Fruit fly (Drosophila melanogaster) whole organism: ENCODE data around the gene Srrm234.

Source experiments
- CG8478 ChIP-seq: fragments of >200 bp; optimal IDR thresholded peaks from 2 replicates; lab custom pipeline; 2018; ENCODE audit warnings: inconsistent platforms
- Dll ChIP-seq: fragments of >200 bp; optimal IDR thresholded peaks from 2 replicates; lab custom pipeline; 2017
- EcR ChIP-seq, 2 experiments: fragments of >200 bp; optimal IDR thresholded peaks; 2 replicates each; lab custom pipeline; 2017; ENCODE audit warnings: missing biosample characterization in 2 of 2, missing genetic modification characterization in 2 of 2, missing genetic modification reagents in 2 of 2
- pan ChIP-seq: fragments of >200 bp; optimal IDR thresholded peaks from 2 replicates; lab custom pipeline; 2017
- psq ChIP-seq: fragments of >200 bp; optimal IDR thresholded peaks from 2 replicates; lab custom pipeline; 2017
- usp ChIP-seq: fragments of >200 bp; optimal IDR thresholded peaks from 2 replicates; lab custom pipeline; 2017; ENCODE audit warnings: missing biosample characterization, missing genetic modification characterization, mixed read lengths

DNA sequence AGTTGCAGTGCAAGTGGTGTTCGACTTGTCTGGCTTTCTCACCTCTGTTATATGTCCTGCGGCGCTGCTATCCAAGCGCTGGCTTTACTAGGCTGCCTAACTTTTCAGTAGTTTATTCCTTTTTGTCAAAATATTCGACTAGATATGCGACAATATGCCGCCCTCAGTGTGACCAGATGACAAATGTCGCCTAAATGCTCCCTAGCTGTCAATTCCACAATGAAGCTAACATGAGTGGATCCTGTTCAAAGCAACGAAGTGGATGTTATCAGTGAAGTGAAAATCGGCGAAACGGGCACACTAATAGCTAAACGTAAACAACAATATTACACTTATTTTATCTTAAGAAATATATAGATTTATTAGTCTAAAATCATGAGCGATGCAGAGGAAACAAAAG, at the start of gene Srrm234, which contains the start of gene CG7974:
- TF ChIP-seq usp = no peak
- no peak for TF ChIP-seq CG8478
- no peak for TF ChIP-seq pan (lab: Kevin White, UChicago)
- no peak for TF ChIP-seq EcR (GFP tag; optimal IDR thresholded peaks at IDR 0.05; lab: Kevin White, UChicago)
- no peak for TF ChIP-seq Dll (lab: Kevin White, UChicago)
- no peak for TF ChIP-seq psq
